Worm (Caenorhabditis elegans) whole organism, L1 larva: ENCODE data around the gene pak-2.

ENCODE experiments used
- ces-1 ChIP-seq: fragments of 150-350 bp; optimal IDR thresholded peaks from 2 replicates; lab custom pipeline; 2014; ENCODE audit warnings: missing biosample characterization, missing genetic modification reagents, missing genetic modification characterization
- fos-1 ChIP-seq: fragments of 150-350 bp; optimal IDR thresholded peaks from 2 replicates; lab custom pipeline; 2014; ENCODE audit warnings: missing biosample characterization, missing genetic modification characterization
- snpc-4 ChIP-seq: fragments of 150-350 bp; optimal IDR thresholded peaks from 2 replicates; lab custom pipeline; 2014; ENCODE audit warnings: missing biosample characterization, missing genetic modification characterization

- no peak for TF ChIP-seq ces-1
- no peak for TF ChIP-seq fos-1 (tag; lab: Kevin White, UChicago)
- no peak for TF ChIP-seq snpc-4
Measured at ce11 chrV:11065513-11065912, 26.3 kb upstream of the pak-2 start, which contains the start of gene nlp-80.
